Worm (Caenorhabditis elegans): ENCODE results near the gene C17B7.5.

DNA sequence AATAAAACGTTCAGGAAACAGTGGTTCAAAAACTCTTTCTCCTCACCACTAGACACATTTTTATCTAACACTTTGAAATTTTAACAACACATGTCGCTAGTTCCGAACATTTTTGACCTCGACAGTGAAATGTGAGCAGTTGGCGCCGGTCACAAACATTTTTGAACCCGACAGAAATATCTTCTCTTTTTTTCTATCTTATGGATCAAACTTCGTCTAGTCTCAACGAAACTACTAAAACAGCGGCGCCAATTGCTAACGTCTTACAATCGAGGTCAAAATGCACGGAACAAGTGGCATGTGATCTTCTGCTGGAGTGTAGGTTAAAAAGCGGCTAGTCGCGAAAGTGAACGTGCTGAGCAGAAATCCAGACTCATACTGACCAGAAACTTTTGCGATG is 10.6 kb downstream of the C17B7.5 start:
- TF ChIP-seq nhr-11 (tag; optimal IDR thresholded peaks at IDR 0.05): no peak
- TF ChIP-seq mdl-1 (tag; optimal IDR thresholded peaks at IDR 0.05): no peak
- TF ChIP-seq fkh-10 (GFP tag; optimal IDR thresholded peaks at IDR 0.05): no peak
- no peak for TF ChIP-seq pha-4 (tag; optimal IDR thresholded peaks at IDR 0.05)
- no peak for TF ChIP-seq ceh-82 (tag; optimal IDR thresholded peaks at IDR 0.05)
- no peak for TF ChIP-seq ZK546.5 (tag; optimal IDR thresholded peaks at IDR 0.05)
- no peak for TF ChIP-seq fos-1 (tag; optimal IDR thresholded peaks at IDR 0.05)
- TF ChIP-seq nhr-28 (tag; optimal IDR thresholded peaks at IDR 0.05): no peak
- no peak for TF ChIP-seq skn-1 (tag; optimal IDR thresholded peaks at IDR 0.05)
- no peak for TF ChIP-seq elt-1 (tag; optimal IDR thresholded peaks at IDR 0.05)
- no peak for TF ChIP-seq nhr-237 (tag; optimal IDR thresholded peaks at IDR 0.05)
- no peak for TF ChIP-seq mml-1 (tag; optimal IDR thresholded peaks at IDR 0.05)

All from whole organism, L3 larva.